Worm (Caenorhabditis elegans) whole organism, L3 larva: ENCODE data around the gene idpc-4.
A peak's percentile ranks its signal among the peaks of the same experiment; 100 is the strongest.

Experiments used
- R02D3.7 ChIP-seq: fragments of 150-350 bp; optimal IDR thresholded peaks from 2 replicates; lab custom pipeline; 2014; ENCODE audit warnings: missing biosample characterization, missing genetic modification characterization
- aly-2 ChIP-seq: fragments of 150-350 bp; optimal IDR thresholded peaks from 2 replicates; lab custom pipeline; 2014; ENCODE audit warnings: missing biosample characterization, missing genetic modification characterization
- ama-1 ChIP-seq: fragments of 150-350 bp; optimal IDR thresholded peaks from 2 replicates; lab custom pipeline; 2018
- ceh-16 ChIP-seq: sonication (generic microtip); optimal IDR thresholded peaks from 2 replicates; lab custom pipeline; 2017; ENCODE audit warnings: missing biosample characterization, missing genetic modification characterization
- ceh-28 ChIP-seq: fragments of 150-350 bp; optimal IDR thresholded peaks from 2 replicates; lab custom pipeline; 2014; ENCODE audit warnings: missing biosample characterization, missing genetic modification reagents, missing genetic modification characterization
- ceh-82 ChIP-seq: fragments of 150-350 bp; optimal IDR thresholded peaks from 2 replicates; lab custom pipeline; 2014; ENCODE audit warnings: missing biosample characterization, missing genetic modification characterization
- daf-12 ChIP-seq: fragments of 150-350 bp; optimal IDR thresholded peaks from 2 replicates; lab custom pipeline; 2014; ENCODE audit warnings: missing biosample characterization, missing genetic modification reagents, missing genetic modification characterization
- elt-1 ChIP-seq: fragments of 150-350 bp; optimal IDR thresholded peaks from 2 replicates; lab custom pipeline; 2014; ENCODE audit warnings: missing biosample characterization, missing genetic modification characterization
- elt-2 ChIP-seq: sonication (generic microtip); optimal IDR thresholded peaks from 2 replicates; lab custom pipeline; 2016; ENCODE audit warnings: missing genetic modification reagents, mild to moderate bottlenecking, missing genetic modification characterization, missing compliant biosample characterization
- eor-1 ChIP-seq, 2 experiments: fragments of 150-350 bp; optimal IDR thresholded peaks; 2 replicates each; lab custom pipeline; 2014 to 2018; ENCODE audit warnings: missing biosample characterization in 2 of 2, missing genetic modification characterization in 2 of 2
- fkh-2 ChIP-seq: fragments of 150-350 bp; optimal IDR thresholded peaks from 2 replicates; lab custom pipeline; 2014; ENCODE audit warnings: missing biosample characterization, missing genetic modification reagents, missing genetic modification characterization
- fos-1 ChIP-seq: fragments of 150-350 bp; optimal IDR thresholded peaks from 2 replicates; lab custom pipeline; 2014; ENCODE audit warnings: missing biosample characterization, missing genetic modification characterization
- hmg-11 ChIP-seq: sonication (generic microtip); optimal IDR thresholded peaks from 2 replicates; lab custom pipeline; 2016; ENCODE audit warnings: missing genetic modification characterization, missing compliant biosample characterization
- jun-1 ChIP-seq: fragments of 150-350 bp; optimal IDR thresholded peaks from 2 replicates; lab custom pipeline; 2014; ENCODE audit warnings: missing biosample characterization, missing genetic modification reagents, missing genetic modification characterization
- lin-15B ChIP-seq: fragments of 150-350 bp; optimal IDR thresholded peaks from 2 replicates; lab custom pipeline; 2014; ENCODE audit warnings: missing biosample characterization, missing genetic modification characterization
- lin-39 ChIP-seq: fragments of 150-350 bp; optimal IDR thresholded peaks from 2 replicates; lab custom pipeline; 2018; ENCODE audit warnings: missing biosample characterization, missing genetic modification reagents, missing genetic modification characterization
- nfya-1 ChIP-seq: sonication (generic microtip); optimal IDR thresholded peaks from 2 replicates; lab custom pipeline; 2017; ENCODE audit warnings: missing genetic modification characterization, mild to moderate bottlenecking, missing compliant biosample characterization, antibody characterized with exemption, moderate library complexity; ENCODE audit not compliant: insufficient read depth
- nhr-12 ChIP-seq: fragments of 150-350 bp; optimal IDR thresholded peaks from 2 replicates; lab custom pipeline; 2014; ENCODE audit warnings: missing biosample characterization, missing genetic modification characterization
- nhr-23 ChIP-seq: fragments of 150-350 bp; optimal IDR thresholded peaks from 2 replicates; lab custom pipeline; 2014; ENCODE audit warnings: missing biosample characterization, missing genetic modification reagents, missing genetic modification characterization
- nhr-237 ChIP-seq: fragments of 150-350 bp; optimal IDR thresholded peaks from 2 replicates; lab custom pipeline; 2014; ENCODE audit warnings: missing biosample characterization, missing genetic modification characterization
- nhr-25 ChIP-seq: sonication (generic microtip); optimal IDR thresholded peaks from 2 replicates; lab custom pipeline; 2017; ENCODE audit warnings: missing biosample characterization, missing genetic modification characterization
- nhr-28 ChIP-seq: fragments of 150-350 bp; optimal IDR thresholded peaks from 2 replicates; lab custom pipeline; 2014; ENCODE audit warnings: missing biosample characterization, missing genetic modification characterization
- nhr-43 ChIP-seq: sonication (generic microtip); optimal IDR thresholded peaks from 2 replicates; lab custom pipeline; 2016; ENCODE audit warnings: mild to moderate bottlenecking, missing genetic modification characterization, missing compliant biosample characterization; ENCODE audit not compliant: poor library complexity, severe bottlenecking
- nhr-76 ChIP-seq: fragments of 150-350 bp; sonication (generic microtip); optimal IDR thresholded peaks from 5 replicates; lab custom pipeline; 2014; ENCODE audit warnings: missing biosample characterization, missing genetic modification characterization
- nhr-77 ChIP-seq: fragments of 150-350 bp; optimal IDR thresholded peaks from 2 replicates; lab custom pipeline; 2014; ENCODE audit warnings: missing biosample characterization, missing genetic modification characterization
- pha-4 ChIP-seq: fragments of 150-350 bp; optimal IDR thresholded peaks from 2 replicates; lab custom pipeline; 2014; ENCODE audit warnings: missing biosample characterization, missing genetic modification reagents, missing genetic modification characterization
- pqm-1 ChIP-seq: fragments of 150-350 bp; optimal IDR thresholded peaks from 2 replicates; lab custom pipeline; 2017; ENCODE audit warnings: missing biosample characterization, missing genetic modification characterization, inconsistent platforms
- sea-2 ChIP-seq: fragments of 150-350 bp; sonication (generic microtip); optimal IDR thresholded peaks from 4 replicates; lab custom pipeline; 2014; ENCODE audit warnings: missing biosample characterization, missing genetic modification reagents, missing genetic modification characterization
- skn-1 ChIP-seq: fragments of 150-350 bp; optimal IDR thresholded peaks from 2 replicates; lab custom pipeline; 2014; ENCODE audit warnings: missing biosample characterization, missing genetic modification characterization
- snpc-4 ChIP-seq: fragments of 150-350 bp; optimal IDR thresholded peaks from 2 replicates; lab custom pipeline; 2014; ENCODE audit warnings: missing biosample characterization, missing genetic modification characterization
- tbx-2 ChIP-seq: sonication (generic microtip); optimal IDR thresholded peaks from 2 replicates; lab custom pipeline; 2016; ENCODE audit warnings: mild to moderate bottlenecking, missing genetic modification characterization, missing compliant biosample characterization
- unc-39 ChIP-seq: sonication (generic microtip); optimal IDR thresholded peaks from 4 replicates; lab custom pipeline; 2017; ENCODE audit warnings: missing biosample characterization, missing genetic modification characterization
- unc-62 ChIP-seq: fragments of 150-350 bp; sonication (generic microtip); optimal IDR thresholded peaks from 4 replicates; lab custom pipeline; 2014; ENCODE audit warnings: missing biosample characterization, missing genetic modification reagents, missing genetic modification characterization
- zag-1 ChIP-seq: fragments of 150-350 bp; optimal IDR thresholded peaks from 2 replicates; lab custom pipeline; 2014; ENCODE audit warnings: missing biosample characterization, missing genetic modification characterization
- ztf-11 ChIP-seq: fragments of 150-350 bp; optimal IDR thresholded peaks from 2 replicates; lab custom pipeline; 2014; ENCODE audit warnings: missing biosample characterization, missing genetic modification characterization
- ztf-4 ChIP-seq: fragments of 150-350 bp; optimal IDR thresholded peaks from 2 replicates; lab custom pipeline; 2014; ENCODE audit warnings: missing biosample characterization, missing genetic modification characterization

Gene idpc-4

DNA sequence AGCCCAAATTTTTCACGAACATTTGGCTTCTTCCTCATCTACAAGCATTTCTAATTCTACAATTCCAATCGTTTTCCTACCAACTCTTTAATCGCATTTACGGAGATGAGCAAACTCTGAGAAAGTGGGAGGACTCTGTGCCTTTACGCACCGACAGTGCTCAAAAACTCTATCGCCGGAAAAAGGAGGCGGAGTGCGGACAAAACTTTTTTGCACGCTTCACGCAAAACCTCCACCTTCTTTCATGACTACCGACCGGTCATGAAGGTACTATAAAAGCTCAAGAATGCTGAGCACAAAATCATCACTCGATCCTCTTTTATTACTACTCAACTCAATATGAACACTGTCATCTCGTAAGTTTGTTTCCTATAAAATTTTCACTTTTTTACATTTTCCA is at the start of gene idpc-4:
Gene idpc-4, plus strand, starts transcription at position 301 of the 400 bp plus-strand sequence.
- TF ChIP-seq ztf-4 (tag; lab: Kevin White, UChicago) = no peak
- no peak for TF ChIP-seq unc-62 (GFP tag; lab: Kevin White, UChicago)
- no peak for TF ChIP-seq skn-1 (tag; lab: Kevin White, UChicago)
- no peak for TF ChIP-seq pqm-1 (tag; lab: Kevin White, UChicago)
- no peak for TF ChIP-seq nfya-1 (tag; lab: Kevin White, UChicago)
- no peak for TF ChIP-seq ztf-11 (tag; lab: Kevin White, UChicago)
- TF ChIP-seq nhr-76 = no peak
- no peak for TF ChIP-seq daf-12 (tag; lab: Kevin White, UChicago)
- TF ChIP-seq unc-39 = no peak
- no peak for TF ChIP-seq nhr-12
- TF ChIP-seq nhr-25 = no peak
- TF ChIP-seq sea-2 (GFP tag; lab: Kevin White, UChicago) = no peak
- TF ChIP-seq eor-1 (tag; optimal IDR thresholded peaks at IDR 0.05; lab: Kevin White, UChicago) = no peak
- no peak for TF ChIP-seq ceh-16 (tag; lab: Kevin White, UChicago)
- TF ChIP-seq, all 47 proteins: peak for 0

DNA sequence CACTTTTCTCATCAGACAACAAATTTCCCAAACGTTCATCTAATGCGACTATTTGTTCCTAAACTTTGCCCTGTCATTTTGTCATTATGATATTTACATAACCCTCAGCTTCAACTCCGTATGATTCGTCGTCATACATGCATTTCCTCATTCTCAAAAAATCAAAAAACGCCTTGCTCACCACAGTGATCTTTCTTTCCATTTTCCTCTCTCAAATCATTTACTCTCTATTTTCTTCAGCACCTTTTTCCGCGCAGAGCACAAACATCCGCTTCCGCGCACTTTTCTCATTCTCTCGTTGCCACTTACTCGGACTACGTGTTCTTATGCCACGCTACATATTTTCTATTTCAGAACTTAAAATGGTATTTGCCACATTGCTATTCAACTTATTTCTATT is 48.2 kb upstream of the idpc-4 start, which contains the start of gene F25B3.2:
Gene F25B3.2, plus strand, starts transcription at position 301 of the 400 bp plus-strand sequence.
- TF ChIP-seq ceh-28 (tag; lab: Kevin White, UChicago) = no peak
- TF ChIP-seq, all 47 proteins: peak for 0

DNA sequence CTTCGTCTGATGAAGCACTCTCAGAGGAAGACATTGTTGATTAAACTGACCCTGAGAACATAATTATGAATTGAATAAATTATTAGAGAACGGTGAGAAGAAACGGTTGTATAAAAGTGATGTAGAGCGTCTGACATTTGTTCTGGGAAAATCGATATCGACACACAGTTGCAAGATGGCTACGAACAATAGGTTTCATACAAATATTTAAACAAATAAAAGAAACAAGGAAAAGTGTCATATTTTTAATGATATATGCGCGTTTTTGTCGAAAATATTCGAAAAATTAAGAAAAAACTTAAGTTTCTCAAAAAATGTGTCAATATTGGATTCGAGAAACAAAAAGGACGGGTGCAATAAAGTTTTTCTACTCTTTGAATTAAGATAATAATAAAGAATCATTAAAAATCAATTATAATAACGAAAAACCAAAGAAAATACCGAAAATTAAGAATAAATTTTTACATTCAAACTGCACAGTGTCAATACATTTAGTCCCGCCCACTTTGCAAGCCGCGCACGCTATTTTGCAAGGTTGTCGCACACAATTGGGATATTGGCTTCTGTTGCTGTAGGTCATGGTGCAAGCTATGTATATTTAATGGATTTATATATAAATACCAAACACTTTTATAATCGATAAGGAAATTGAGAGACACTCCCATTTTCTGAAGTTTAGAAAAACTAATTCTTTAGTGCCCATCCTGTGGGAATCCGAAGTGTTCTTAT is 42.5 kb upstream of the idpc-4 start, which contains the start of gene rtfo-1:
Gene rtfo-1, minus strand, starts transcription at position 51 of the 729 bp plus-strand sequence.
- TF ChIP-seq tbx-2 (tag; lab: Kevin White, UChicago) (no peak), elt-2 (tag; lab: Kevin White, UChicago) (peak; percentile 4), zag-1 (tag; lab: Kevin White, UChicago) (no peak), unc-62 (GFP tag; lab: Kevin White, UChicago) (no peak), unc-39 (no peak), ztf-11 (tag; lab: Kevin White, UChicago) (no peak), pha-4 (tag; lab: Kevin White, UChicago) (peak; percentile 60), nhr-76 (no peak), nfya-1 (tag; lab: Kevin White, UChicago) (no peak), lin-15B (no peak), hmg-11 (tag; lab: Kevin White, UChicago) (peak; percentile 62), pqm-1 (tag; lab: Kevin White, UChicago) (no peak), aly-2 (tag; lab: Kevin White, UChicago) (no peak), snpc-4 (peak; percentile 4), fkh-2 (tag; lab: Kevin White, UChicago) (no peak), daf-12 (tag; lab: Kevin White, UChicago) (no peak), nhr-28 (tag; lab: Kevin White, UChicago) (no peak), ceh-82 (tag; lab: Kevin White, UChicago) (no peak), fos-1 (tag; lab: Kevin White, UChicago) (no peak), elt-1 (tag; lab: Kevin White, UChicago) (no peak), nhr-237 (no peak), nhr-23 (peak; percentile 35), nhr-43 (peak; percentile 45), nhr-77 (tag; lab: Kevin White, UChicago) (no peak), sea-2 (GFP tag; lab: Kevin White, UChicago) (no peak), nhr-25 (peak; percentile 18)

DNA sequence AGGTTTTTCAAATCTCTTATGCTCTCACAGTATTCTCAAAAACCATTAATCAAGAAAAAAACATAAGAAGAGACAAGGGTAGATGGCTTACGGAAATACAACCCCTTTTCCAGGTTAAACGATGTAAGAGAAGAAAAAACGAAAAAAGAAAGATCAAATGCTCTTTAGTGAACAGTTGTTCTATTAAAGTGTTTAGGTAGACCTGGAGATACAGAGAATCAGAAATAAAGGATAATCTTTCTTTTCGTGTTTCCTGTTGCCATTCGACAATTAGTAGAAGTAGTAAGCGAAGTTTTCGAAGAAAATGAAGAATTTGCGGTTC is 41.9 kb upstream of the idpc-4 start, which contains the start of gene K09G1.1:
Gene K09G1.1, plus strand, starts transcription at position 223 of the 322 bp plus-strand sequence.
- TF ChIP-seq fos-1 (tag; lab: Kevin White, UChicago) (no peak), lin-39 (no peak), hmg-11 (tag; lab: Kevin White, UChicago) (no peak), sea-2 (GFP tag; lab: Kevin White, UChicago) (no peak), elt-2 (tag; lab: Kevin White, UChicago) (no peak), nhr-237 (no peak), R02D3.7 (no peak), daf-12 (tag; lab: Kevin White, UChicago) (no peak), ztf-4 (tag; lab: Kevin White, UChicago) (no peak), ama-1 (lab: Kevin White, UChicago) (no peak), ceh-16 (tag; lab: Kevin White, UChicago) (no peak), eor-1 (tag; optimal IDR thresholded peaks at IDR 0.05; lab: Kevin White, UChicago) (no peak), nhr-12 (no peak), jun-1 (tag; lab: Kevin White, UChicago) (no peak), ceh-82 (tag; lab: Kevin White, UChicago) (no peak), nhr-28 (tag; lab: Kevin White, UChicago) (no peak)
